Worm (Caenorhabditis elegans): ENCODE measurements around the gene del-5.

DNA sequence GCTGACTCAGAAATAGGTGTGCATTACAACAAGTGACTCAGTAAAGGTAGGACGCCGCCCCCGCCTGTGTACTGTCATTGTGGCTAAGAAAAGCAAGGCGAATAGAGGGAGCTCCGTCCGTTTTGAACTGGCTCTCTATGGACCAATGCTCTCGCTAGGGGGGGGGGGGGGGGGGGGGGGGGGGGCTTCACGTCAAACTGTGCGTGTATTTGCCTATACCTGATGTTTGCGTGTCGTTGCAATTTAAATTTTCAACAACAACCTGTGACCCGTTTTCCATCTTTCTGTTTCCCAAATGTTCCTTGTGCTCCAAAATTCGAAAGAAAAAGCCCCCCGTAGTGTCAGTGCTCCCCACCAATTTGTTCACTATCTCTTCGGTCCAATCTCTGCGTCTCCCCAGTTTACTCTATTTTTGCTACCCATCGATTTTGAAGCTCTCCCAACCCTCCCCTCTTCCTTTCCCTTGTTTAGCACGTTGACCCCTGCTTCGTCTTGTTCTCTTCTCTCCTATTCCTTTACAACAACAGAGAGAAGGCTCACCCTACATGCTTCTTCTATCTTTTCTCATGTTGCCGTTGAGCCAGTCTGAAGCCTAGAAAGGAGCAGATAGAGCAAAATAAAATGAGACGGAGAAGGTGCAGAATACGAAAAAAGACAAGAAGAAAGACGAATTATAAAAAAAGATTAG is 26.6 kb upstream of the del-5 start:
- TF ChIP-seq ceh-9 (tag; optimal IDR thresholded peaks at IDR 0.05) (no peak), ceh-45 (GFP tag; IDR thresholded peaks at IDR 0.05) (no peak), unc-3 (GFP tag; conservative IDR thresholded peaks at IDR 0.05) (no peak), unc-3 (tag; optimal IDR thresholded peaks at IDR 0.05) (no peak), T23F11.4 (GFP tag; optimal IDR thresholded peaks at IDR 0.05) (no peak), elt-4 (tag; optimal IDR thresholded peaks at IDR 0.05) (no peak), dmd-4 (tag; optimal IDR thresholded peaks at IDR 0.05; ENCODE audit: borderline replicate concordance) (peak; percentile 4), tbx-2 (tag; optimal IDR thresholded peaks at IDR 0.05) (peak; percentile 12)

Measured in whole organism, late embryonic.